Worm (Caenorhabditis elegans) whole organism, late embryonic: ENCODE measurements around the gene mrps-11.

Source experiments
- ama-1 ChIP-seq: fragments of 150-350 bp; optimal IDR thresholded peaks from 2 replicates; lab custom pipeline; 2014
- ceh-2 ChIP-seq: sonication (generic microtip); optimal IDR thresholded peaks from 2 replicates; lab custom pipeline; 2016; ENCODE audit warnings: missing genotype, missing genetic modification characterization, missing compliant biosample characterization
- ceh-22 ChIP-seq: sonication (generic microtip); optimal IDR thresholded peaks from 2 replicates; lab custom pipeline; 2017; ENCODE audit warnings: missing biosample characterization, missing genetic modification characterization
- ceh-6 ChIP-seq: fragments of 200-800 bp; sonication (Bioruptor generic); optimal IDR thresholded peaks from 2 replicates; lab custom pipeline; 2018; ENCODE audit warnings: mild to moderate bottlenecking, missing genetic modification characterization, missing compliant biosample characterization
- dmd-4 ChIP-seq: sonication (generic microtip); optimal IDR thresholded peaks from 2 replicates; lab custom pipeline; 2016; ENCODE audit warnings: borderline replicate concordance, missing genetic modification characterization, missing compliant biosample characterization
- elt-2 ChIP-seq: sonication (generic microtip); optimal IDR thresholded peaks from 2 replicates; lab custom pipeline; 2016; ENCODE audit warnings: missing genetic modification reagents, missing genetic modification characterization, missing compliant biosample characterization
- fkh-6 ChIP-seq: sonication (generic microtip); optimal IDR thresholded peaks from 2 replicates; lab custom pipeline; 2016; ENCODE audit warnings: missing genetic modification characterization, missing compliant biosample characterization
- hlh-13 ChIP-seq: fragments of 200-800 bp; sonication (Bioruptor generic); optimal IDR thresholded peaks from 2 replicates; lab custom pipeline; 2018; ENCODE audit warnings: mild to moderate bottlenecking, missing genetic modification characterization, missing compliant biosample characterization
- pros-1 ChIP-seq: fragments of 150-350 bp; optimal IDR thresholded peaks from 2 replicates; lab custom pipeline; 2014; ENCODE audit warnings: missing biosample characterization, missing genetic modification reagents, missing genetic modification characterization
- ref-2 ChIP-seq: sonication (generic microtip); optimal IDR thresholded peaks from 2 replicates; lab custom pipeline; 2016; ENCODE audit warnings: missing genetic modification characterization, missing compliant biosample characterization
- sox-2 ChIP-seq: fragments of 200-800 bp; sonication (Bioruptor generic); IDR thresholded peaks from 2 replicates; pipeline ENCODE4 v1.3.6; 2022; ENCODE audit warnings: missing genetic modification reagents, missing genetic modification characterization, missing compliant biosample characterization
- ttx-3 ChIP-seq: sonication (generic microtip); optimal IDR thresholded peaks from 2 replicates; lab custom pipeline; 2016; ENCODE audit warnings: missing genetic modification reagents, missing genetic modification characterization, missing compliant biosample characterization
- unc-42 ChIP-seq: sonication (generic microtip); optimal IDR thresholded peaks from 2 replicates; lab custom pipeline; 2016; ENCODE audit warnings: missing genotype, missing genetic modification characterization, missing compliant biosample characterization
- unc-86 ChIP-seq: sonication (generic microtip); optimal IDR thresholded peaks from 2 replicates; lab custom pipeline; 2016; ENCODE audit warnings: missing genetic modification characterization, missing compliant biosample characterization

ce11 chrV:12530129-12530528, 35.7 kb upstream of the mrps-11 start:
- TF ChIP-seq unc-42 (tag; lab: Kevin White, UChicago) (no peak), ama-1 (no peak), ceh-2 (tag; lab: Kevin White, UChicago) (no peak), ref-2 (tag; lab: Kevin White, UChicago) (no peak), elt-2 (tag; lab: Kevin White, UChicago) (no peak), ceh-22 (no peak), sox-2 (no peak), ttx-3 (tag; lab: Kevin White, UChicago) (no peak), dmd-4 (no peak), fkh-6 (no peak), pros-1 (no peak), unc-86 (tag; lab: Kevin White, UChicago) (no peak), hlh-13 (GFP tag; lab: Kevin White, UChicago) (no peak), ceh-6 (GFP tag; lab: Kevin White, UChicago) (no peak)
